Fruit fly (Drosophila melanogaster) whole organism, embryonic: ENCODE results near the gene Dbp21E2.
A peak's percentile ranks its signal among the peaks of the same experiment; 100 is the strongest.

Source experiments
- Ada2b ChIP-seq: fragments of 200-800 bp; sonication (Bioruptor generic); IDR thresholded peaks from 2 replicates; pipeline ENCODE4 v1.3.6; 2022; ENCODE audit warnings: missing biosample characterization, missing genetic modification characterization
- CG10979 ChIP-seq: fragments of 200-800 bp; sonication (Bioruptor generic); optimal IDR thresholded peaks from 2 replicates; lab custom pipeline; 2018; ENCODE audit warnings: missing biosample characterization, mild to moderate bottlenecking, missing genetic modification characterization, moderate library complexity
- CG11398 ChIP-seq: fragments of 200-800 bp; sonication (Bioruptor generic); optimal IDR thresholded peaks from 2 replicates; lab custom pipeline; 2016; ENCODE audit warnings: missing biosample characterization, missing genetic modification characterization
- CG11456 ChIP-seq: fragments of 200-800 bp; sonication (Bioruptor generic); IDR thresholded peaks from 3 replicates; pipeline ENCODE4 v1.3.6; 2022; ENCODE audit warnings: missing biosample characterization, missing genetic modification characterization
- CG11560 ChIP-seq: fragments of 200-800 bp; sonication (Bioruptor generic); IDR thresholded peaks from 3 replicates; pipeline ENCODE4 v1.3.6; 2022; ENCODE audit warnings: missing biosample characterization, missing genetic modification characterization
- CG1233 ChIP-seq: fragments of 200-800 bp; sonication (Bioruptor generic); optimal IDR thresholded peaks from 4 replicates; lab custom pipeline; 2018; ENCODE audit warnings: missing biosample characterization, mild to moderate bottlenecking, missing genetic modification characterization
- CG13775 ChIP-seq: fragments of 200-800 bp; sonication (Bioruptor generic); optimal IDR thresholded peaks from 3 replicates; lab custom pipeline; 2017; ENCODE audit warnings: missing biosample characterization, mild to moderate bottlenecking, missing genetic modification characterization
- CG13894 ChIP-seq: fragments of 200-800 bp; sonication (Bioruptor generic); optimal IDR thresholded peaks from 3 replicates; lab custom pipeline; 2018; ENCODE audit warnings: missing biosample characterization, mild to moderate bottlenecking, missing genetic modification characterization, moderate library complexity
- CG14965 ChIP-seq: fragments of 200-800 bp; sonication (Bioruptor generic); optimal IDR thresholded peaks from 2 replicates; lab custom pipeline; 2016; ENCODE audit warnings: missing biosample characterization, missing genetic modification characterization, borderline replicate concordance
- CG15514 ChIP-seq: fragments of 200-800 bp; sonication (Bioruptor generic); optimal IDR thresholded peaks from 3 replicates; lab custom pipeline; 2017; ENCODE audit warnings: missing biosample characterization, missing genetic modification characterization, mild to moderate bottlenecking, moderate library complexity, missing genetic modification reagents
- CG16863 ChIP-seq: fragments of 200-800 bp; sonication (Bioruptor generic); optimal IDR thresholded peaks from 3 replicates; lab custom pipeline; 2016; ENCODE audit warnings: missing biosample characterization, missing genetic modification characterization
- CG18476 ChIP-seq: fragments of 200-800 bp; sonication (Bioruptor generic); optimal IDR thresholded peaks from 2 replicates; lab custom pipeline; 2016; ENCODE audit warnings: missing biosample characterization, mild to moderate bottlenecking, missing genetic modification characterization
- CG30403 ChIP-seq: fragments of 200-800 bp; sonication (Bioruptor generic); optimal IDR thresholded peaks from 3 replicates; lab custom pipeline; 2016; ENCODE audit warnings: missing biosample characterization, missing genetic modification characterization
- CG31441 ChIP-seq: fragments of 200-800 bp; sonication (Bioruptor generic); IDR thresholded peaks from 2 replicates; pipeline ENCODE4 v1.3.6; 2022; ENCODE audit warnings: missing biosample characterization, missing genetic modification characterization
- CG3838 ChIP-seq: fragments of 200-800 bp; sonication (Bioruptor generic); optimal IDR thresholded peaks from 3 replicates; lab custom pipeline; 2016; ENCODE audit warnings: missing biosample characterization, missing genetic modification characterization
- CG4404 ChIP-seq: fragments of 200-800 bp; sonication (Bioruptor generic); IDR thresholded peaks from 2 replicates; pipeline ENCODE4 v1.3.6; 2022; ENCODE audit warnings: missing biosample characterization, missing genetic modification characterization
- CG4730 ChIP-seq: fragments of 200-800 bp; sonication (Bioruptor generic); IDR thresholded peaks from 2 replicates; pipeline ENCODE4 v1.3.6; 2022; ENCODE audit warnings: missing biosample characterization, missing genetic modification characterization
- CG4854 ChIP-seq: fragments of 200-800 bp; sonication (Bioruptor generic); optimal IDR thresholded peaks from 2 replicates; lab custom pipeline; 2016; ENCODE audit warnings: missing biosample characterization, missing genetic modification characterization, inconsistent platforms
- CG5180 ChIP-seq: fragments of 200-800 bp; sonication (Bioruptor generic); optimal IDR thresholded peaks from 3 replicates; lab custom pipeline; 2017; ENCODE audit warnings: missing biosample characterization, missing genetic modification characterization, mild to moderate bottlenecking, moderate library complexity, missing genetic modification reagents
- CG6654 ChIP-seq: fragments of 200-800 bp; sonication (Bioruptor generic); optimal IDR thresholded peaks from 2 replicates; lab custom pipeline; 2017; ENCODE audit warnings: missing biosample characterization, mild to moderate bottlenecking, missing genetic modification characterization
- CG7963 ChIP-seq: fragments of 200-800 bp; sonication (Bioruptor generic); IDR thresholded peaks from 3 replicates; pipeline ENCODE4 v1.3.6; 2022; ENCODE audit warnings: missing biosample characterization, missing genetic modification characterization; ENCODE audit not compliant: partially characterized antibody
- CG9817 ChIP-seq: fragments of 200-800 bp; sonication (Bioruptor generic); optimal IDR thresholded peaks from 2 replicates; lab custom pipeline; 2018; ENCODE audit warnings: missing biosample characterization, mild to moderate bottlenecking, missing genetic modification characterization, moderate library complexity
- CHES-1-like ChIP-seq: fragments of 200-800 bp; sonication (Bioruptor generic); optimal IDR thresholded peaks from 2 replicates; lab custom pipeline; 2016; ENCODE audit warnings: missing biosample characterization, missing genetic modification characterization
- Camta ChIP-seq: fragments of 200-800 bp; sonication (Bioruptor generic); optimal IDR thresholded peaks from 2 replicates; lab custom pipeline; 2016; ENCODE audit warnings: missing biosample characterization, missing genetic modification characterization
- E2f1 ChIP-seq: fragments of 200-800 bp; sonication (Bioruptor generic); IDR thresholded peaks from 2 replicates; pipeline ENCODE4 v1.3.6; 2022; ENCODE audit warnings: missing biosample characterization, missing genetic modification characterization
- Fer3 ChIP-seq: fragments of 200-800 bp; sonication (Bioruptor generic); optimal IDR thresholded peaks from 2 replicates; lab custom pipeline; 2018; ENCODE audit warnings: missing biosample characterization, mild to moderate bottlenecking, missing genetic modification characterization, moderate library complexity
- Gug ChIP-seq: fragments of 200-800 bp; sonication (Bioruptor generic); IDR thresholded peaks from 4 replicates; pipeline ENCODE4 v1.3.6; 2022; ENCODE audit warnings: missing biosample characterization, missing genetic modification characterization
- Hey ChIP-seq: fragments of 200-800 bp; sonication (Bioruptor generic); optimal IDR thresholded peaks from 3 replicates; lab custom pipeline; 2018; ENCODE audit warnings: missing biosample characterization, mild to moderate bottlenecking, missing genetic modification characterization
- Meics ChIP-seq: fragments of 200-800 bp; sonication (Bioruptor generic); optimal IDR thresholded peaks from 2 replicates; lab custom pipeline; 2017; ENCODE audit warnings: missing biosample characterization, mild to moderate bottlenecking, missing genetic modification characterization
- Neu2 ChIP-seq: fragments of 200-800 bp; sonication (Bioruptor generic); optimal IDR thresholded peaks from 3 replicates; lab custom pipeline; 2016; ENCODE audit warnings: missing biosample characterization, missing genetic modification characterization, borderline replicate concordance
- Nf-YB ChIP-seq: fragments of 200-800 bp; sonication (Bioruptor generic); optimal IDR thresholded peaks from 3 replicates; lab custom pipeline; 2019; ENCODE audit warnings: missing biosample characterization, mild to moderate bottlenecking, missing genetic modification characterization, moderate library complexity
- Pdp1 ChIP-seq, 2 experiments: fragments of 200-800 bp; sonication (Bioruptor generic); optimal IDR thresholded peaks; 3 replicates each; lab custom pipeline; 2016; ENCODE audit warnings: missing biosample characterization in 2 of 2, missing genetic modification characterization in 2 of 2, mild to moderate bottlenecking in 1 of 2, moderate library complexity in 1 of 2
- ab ChIP-seq: fragments of 200-800 bp; sonication (Bioruptor generic); optimal IDR thresholded peaks from 2 replicates; lab custom pipeline; 2016; ENCODE audit warnings: missing biosample characterization, missing genetic modification characterization
- al ChIP-seq: fragments of 200-800 bp; sonication (Bioruptor generic); IDR thresholded peaks from 2 replicates; pipeline ENCODE4 v1.3.6; 2022; ENCODE audit warnings: missing biosample characterization, missing genetic modification characterization
- aop ChIP-seq: fragments of 200-800 bp; sonication (Bioruptor generic); IDR thresholded peaks from 2 replicates; pipeline ENCODE4 v1.3.6; 2022; ENCODE audit warnings: missing biosample characterization, missing genetic modification characterization
- crc ChIP-seq: fragments of 200-800 bp; sonication (Bioruptor generic); optimal IDR thresholded peaks from 2 replicates; lab custom pipeline; 2016; ENCODE audit warnings: missing biosample characterization, missing genetic modification characterization
- danr ChIP-seq: fragments of 200-800 bp; sonication (Bioruptor generic); IDR thresholded peaks from 2 replicates; pipeline ENCODE4 v1.3.6; 2022; ENCODE audit warnings: missing biosample characterization, missing genetic modification characterization
- dimm ChIP-seq: fragments of 200-800 bp; sonication (Bioruptor generic); IDR thresholded peaks from 2 replicates; pipeline ENCODE4 v1.3.6; 2022; ENCODE audit warnings: missing biosample characterization, missing genetic modification characterization
- dmrt11E ChIP-seq: fragments of 200-800 bp; sonication (Bioruptor generic); optimal IDR thresholded peaks from 3 replicates; lab custom pipeline; 2018; ENCODE audit warnings: missing biosample characterization, mild to moderate bottlenecking, missing genetic modification characterization, moderate library complexity
- gem ChIP-seq: fragments of 200-800 bp; sonication (Bioruptor generic); optimal IDR thresholded peaks from 2 replicates; lab custom pipeline; 2019; ENCODE audit warnings: missing biosample characterization, mild to moderate bottlenecking, missing genetic modification characterization, moderate library complexity
- gt ChIP-seq: fragments of 200-800 bp; sonication (Bioruptor generic); IDR thresholded peaks from 2 replicates; pipeline ENCODE4 v1.3.6; 2022; ENCODE audit warnings: missing biosample characterization, missing genetic modification characterization
- ind ChIP-seq: fragments of 200-800 bp; sonication (Bioruptor generic); optimal IDR thresholded peaks from 3 replicates; lab custom pipeline; 2016; ENCODE audit warnings: missing biosample characterization, missing genetic modification characterization
- knrl ChIP-seq: fragments of 200-800 bp; sonication (Bioruptor generic); IDR thresholded peaks from 3 replicates; pipeline ENCODE4 v1.3.6; 2022; ENCODE audit warnings: missing biosample characterization, missing genetic modification characterization; ENCODE audit not compliant: partially characterized antibody
- lilli ChIP-seq: fragments of 200-800 bp; sonication (Bioruptor generic); optimal IDR thresholded peaks from 3 replicates; lab custom pipeline; 2016; ENCODE audit warnings: missing biosample characterization, missing genetic modification characterization
- oc ChIP-seq: fragments of 200-800 bp; sonication (Bioruptor generic); optimal IDR thresholded peaks from 2 replicates; lab custom pipeline; 2018; ENCODE audit warnings: missing biosample characterization, mild to moderate bottlenecking, missing genetic modification characterization, moderate library complexity
- phol ChIP-seq: fragments of 200-800 bp; sonication (Bioruptor generic); optimal IDR thresholded peaks from 3 replicates; lab custom pipeline; 2018; ENCODE audit warnings: missing biosample characterization, mild to moderate bottlenecking, missing genetic modification characterization, moderate library complexity
- pros ChIP-seq: fragments of 200-800 bp; sonication (Bioruptor generic); optimal IDR thresholded peaks from 3 replicates; lab custom pipeline; 2019; ENCODE audit warnings: missing biosample characterization, mild to moderate bottlenecking, missing genetic modification characterization, moderate library complexity
- schlank ChIP-seq: fragments of 200-800 bp; sonication (Bioruptor generic); optimal IDR thresholded peaks from 2 replicates; lab custom pipeline; 2018; ENCODE audit warnings: missing biosample characterization, mild to moderate bottlenecking, missing genetic modification characterization
- seq ChIP-seq: fragments of 200-800 bp; sonication (Bioruptor generic); IDR thresholded peaks from 2 replicates; pipeline ENCODE4 v1.3.6; 2022; ENCODE audit warnings: missing biosample characterization, missing genetic modification characterization
- wek ChIP-seq: fragments of 200-800 bp; sonication (Bioruptor generic); optimal IDR thresholded peaks from 3 replicates; lab custom pipeline; 2018; ENCODE audit warnings: missing biosample characterization, mild to moderate bottlenecking, missing genetic modification characterization, moderate library complexity

Dbp21E2 gene

DNA sequence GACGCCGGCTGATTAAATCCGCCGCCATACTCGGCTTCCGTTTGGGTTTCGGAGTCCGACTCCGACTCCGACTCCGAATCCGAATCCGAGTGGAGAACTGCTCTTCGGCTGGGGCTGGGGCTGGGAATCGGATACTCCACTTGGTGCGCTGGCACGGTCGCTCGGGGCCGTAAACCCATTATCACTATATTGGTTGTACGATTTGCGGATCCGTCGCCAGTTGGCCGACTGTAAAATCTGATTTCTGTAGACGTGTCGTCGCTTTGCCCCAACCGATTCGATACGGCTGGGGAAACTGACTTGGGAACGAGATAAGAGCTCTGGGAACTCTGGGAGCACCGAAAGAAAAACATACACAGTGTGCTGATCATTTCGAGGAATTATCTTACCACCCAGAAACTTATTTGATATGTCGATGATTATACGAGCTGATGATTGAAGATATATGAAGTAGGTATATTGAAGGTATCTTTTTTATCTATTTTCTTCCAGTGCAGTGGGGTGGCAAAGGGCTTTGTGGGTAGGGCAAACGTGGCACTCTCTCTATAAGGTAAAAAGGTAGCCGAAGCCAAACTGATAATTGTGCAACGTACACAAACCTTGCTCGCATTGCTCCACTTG lies 46.6 kb downstream of the Dbp21E2 start (continued):
- peak; percentile 44 for TF ChIP-seq Camta
- TF ChIP-seq CG4730 (GFP tag; lab: Robert Waterston, UW) = peak; percentile 53; the same call in 1 of the 2 replicates
- peak; percentile 50 for TF ChIP-seq CG9817 (tag; lab: Kevin White, UChicago)
- no peak for TF ChIP-seq CG13894
- TF ChIP-seq danr (GFP tag; lab: Robert Waterston, UW) = peak; percentile 39
- TF ChIP-seq dimm (GFP tag; lab: Robert Waterston, UW) = 0 out of 2 replicates have a peak, but pooled peaks have one; percentile 11
- peak; percentile 58 for TF ChIP-seq CG10979 (tag; lab: Kevin White, UChicago)
- TF ChIP-seq CG11398 = peak; percentile 9
- TF ChIP-seq CG15514 (GFP tag; lab: Kevin White, UChicago) = peak; percentile 13
- TF ChIP-seq oc (tag; lab: Kevin White, UChicago) = peak; percentile 42
- no peak for TF ChIP-seq Nf-YB (GFP tag; lab: Kevin White, UChicago)
- no peak for TF ChIP-seq Neu2 (GFP tag; lab: Kevin White, UChicago)
- TF ChIP-seq CG18476 (GFP tag; lab: Kevin White, UChicago) = no peak
- no peak for TF ChIP-seq CG14965 (GFP tag; lab: Kevin White, UChicago)
- no peak for TF ChIP-seq CG3838 (GFP tag; lab: Kevin White, UChicago)
- peak; percentile 28; the same call in 2 of the 4 replicates for TF ChIP-seq Gug (GFP tag; lab: Robert Waterston, UW)
- peak; percentile 76 for TF ChIP-seq gem (tag; lab: Kevin White, UChicago)
- no peak for TF ChIP-seq CG13775 (GFP tag; lab: Kevin White, UChicago)
- no peak for TF ChIP-seq CG11456 (GFP tag; lab: Robert Waterston, UW)
- TF ChIP-seq crc (GFP tag; lab: Kevin White, UChicago) = peak; percentile 38
- TF ChIP-seq CG11560 (tag; lab: Robert Waterston, UW) = no peak
- TF ChIP-seq wek (GFP tag; lab: Kevin White, UChicago) = no peak
- TF ChIP-seq Pdp1 (GFP tag; optimal IDR thresholded peaks at IDR 0.05; lab: Kevin White, UChicago) = peak; percentile 56 to 57
- no peak for TF ChIP-seq CG4404 (GFP tag; lab: Robert Waterston, UW)
- peak; percentile 43 for TF ChIP-seq CG16863
- no peak for TF ChIP-seq al
- peak; percentile 25 for TF ChIP-seq CG1233 (GFP tag; lab: Kevin White, UChicago)
- TF ChIP-seq dmrt11E (tag; lab: Kevin White, UChicago) = peak; percentile 25
- TF ChIP-seq aop = no peak
- peak; percentile 64 for TF ChIP-seq CG30403
- peak; percentile 36 for TF ChIP-seq phol (tag; lab: Kevin White, UChicago)
- TF ChIP-seq lilli (GFP tag; lab: Kevin White, UChicago) = peak; percentile 52
- TF ChIP-seq Hey (tag; lab: Kevin White, UChicago) = no peak
- TF ChIP-seq Meics = peak; percentile 29
- no peak for TF ChIP-seq knrl (GFP tag; lab: Robert Waterston, UW)
- TF ChIP-seq CG4854 (GFP tag; lab: Kevin White, UChicago) = no peak
- no peak for TF ChIP-seq seq (GFP tag; lab: Robert Waterston, UW)
- no peak for TF ChIP-seq schlank
- TF ChIP-seq CG6654 (GFP tag; lab: Kevin White, UChicago) = no peak
- no peak for TF ChIP-seq Ada2b
- peak; percentile 27 for TF ChIP-seq Fer3 (tag; lab: Kevin White, UChicago)
- TF ChIP-seq ind (GFP tag; lab: Kevin White, UChicago) = peak; percentile 34
- TF ChIP-seq E2f1 (GFP tag; lab: Robert Waterston, UW) = peak; percentile 64
- no peak for TF ChIP-seq pros (GFP tag; lab: Kevin White, UChicago)
- TF ChIP-seq CG31441 (GFP tag; lab: Robert Waterston, UW) = peak; percentile 38; the same call in 1 of the 2 replicates
- TF ChIP-seq ab = no peak
- TF ChIP-seq CHES-1-like (GFP tag; lab: Kevin White, UChicago) = peak; percentile 53
- TF ChIP-seq CG7963 = no peak
- peak; percentile 0 for TF ChIP-seq CG5180 (GFP tag; lab: Kevin White, UChicago)
- TF ChIP-seq gt (GFP tag; lab: Robert Waterston, UW) = no peak
